Fruit fly (Drosophila melanogaster): Measurements from ENCODE around the gene Dus2.

Dus2 gene

dm6 chrX:14237873-14238394, at the start of gene Dus2, which contains the start of gene Fbxl4:
Gene Dus2 (plus strand): TSS chrX:14237988.
Gene Fbxl4 (minus strand): TSS chrX:14237923.
- peak; percentile 45 for TF ChIP-seq ac (GFP tag; optimal IDR thresholded peaks at IDR 0.05)
- peak; percentile 96 for TF ChIP-seq gem (tag; optimal IDR thresholded peaks at IDR 0.05)
- TF ChIP-seq sqz (GFP tag; optimal IDR thresholded peaks at IDR 0.05), result peak; percentile 74
- peak; percentile 62 for TF ChIP-seq TFAM (GFP tag; optimal IDR thresholded peaks at IDR 0.05)
- TF ChIP-seq CG17385 (GFP tag; optimal IDR thresholded peaks at IDR 0.05), result peak; percentile 81
- TF ChIP-seq Meics (GFP tag; optimal IDR thresholded peaks at IDR 0.05), result peak; percentile 91
- peak; percentile 87 for TF ChIP-seq CG12744 (GFP tag; optimal IDR thresholded peaks at IDR 0.05)
- TF ChIP-seq slbo (GFP tag; IDR thresholded peaks at IDR 0.05), result peak; percentile 96
- TF ChIP-seq CG4854 (GFP tag; optimal IDR thresholded peaks at IDR 0.05), result peak; percentile 89
- TF ChIP-seq CG2120 (GFP tag; optimal IDR thresholded peaks at IDR 0.05), result peak; percentile 96
- TF ChIP-seq scrt (GFP tag; optimal IDR thresholded peaks at IDR 0.05), result peak; percentile 89
- TF ChIP-seq CG12104 (GFP tag; optimal IDR thresholded peaks at IDR 0.05), result peak; percentile 91
- TF ChIP-seq rib (GFP tag; IDR thresholded peaks at IDR 0.05), result 0 out of 2 replicates have a peak, but pooled peaks have one; percentile 60
- peak; percentile 75 for TF ChIP-seq CG6683 (GFP tag; optimal IDR thresholded peaks at IDR 0.05)
- TF ChIP-seq org-1 (GFP tag; optimal IDR thresholded peaks at IDR 0.05), result peak; percentile 81
- peak; percentile 44; the same call in 1 of the 3 replicates for TF ChIP-seq Opbp (GFP tag; IDR thresholded peaks at IDR 0.05; ENCODE audit: partially characterized antibody)
- TF ChIP-seq odd (GFP tag; optimal IDR thresholded peaks at IDR 0.05), result peak; percentile 72
- TF ChIP-seq lola (GFP tag; optimal IDR thresholded peaks at IDR 0.05), result peak in 1 of 3 experiments; percentile 95
- peak; percentile 87 for TF ChIP-seq unpg (GFP tag; optimal IDR thresholded peaks at IDR 0.05)
- TF ChIP-seq CG4617 (GFP tag; optimal IDR thresholded peaks at IDR 0.05; ENCODE audit: borderline replicate concordance), result peak; percentile 76
- peak; percentile 92 for TF ChIP-seq dpn (GFP tag; optimal IDR thresholded peaks at IDR 0.05)
- peak; percentile 77 for TF ChIP-seq CG11398 (GFP tag; optimal IDR thresholded peaks at IDR 0.05)
- peak; percentile 81 for TF ChIP-seq CG11560 (tag; IDR thresholded peaks at IDR 0.05)
- peak; percentile 80 for TF ChIP-seq D19A (tag; optimal IDR thresholded peaks at IDR 0.05)
- peak; percentile 92 for TF ChIP-seq tio (GFP tag; optimal IDR thresholded peaks at IDR 0.05)
- TF ChIP-seq nerfin-2 (GFP tag; IDR thresholded peaks at IDR 0.05; ENCODE audit: partially characterized antibody), result no peak
- peak; percentile 91 for TF ChIP-seq ttk (GFP tag; IDR thresholded peaks at IDR 0.05)
- TF ChIP-seq repo (GFP tag; optimal IDR thresholded peaks at IDR 0.05), result peak; percentile 83
- TF ChIP-seq sens-2 (GFP tag; IDR thresholded peaks at IDR 0.05), result peak; percentile 86
- TF ChIP-seq jigr1 (GFP tag; IDR thresholded peaks at IDR 0.05), result peak; percentile 76
- TF ChIP-seq CG31441 (GFP tag; IDR thresholded peaks at IDR 0.05), result peak; percentile 87
- peak; percentile 42 for TF ChIP-seq stwl (tag; optimal IDR thresholded peaks at IDR 0.05)
- TF ChIP-seq zf30C (GFP tag; optimal IDR thresholded peaks at IDR 0.05), result peak; percentile 74
- TF ChIP-seq Bteb2 (GFP tag; optimal IDR thresholded peaks at IDR 0.05), result peak; percentile 90
- TF ChIP-seq CG31365 (tag; optimal IDR thresholded peaks at IDR 0.05), result peak; percentile 47
- peak; percentile 94 for TF ChIP-seq ind (GFP tag; optimal IDR thresholded peaks at IDR 0.05)
- no peak; the same call in 1 of the 2 replicates for TF ChIP-seq ato (GFP tag; IDR thresholded peaks at IDR 0.05; ENCODE audit: partially characterized antibody)
- TF ChIP-seq br (optimal IDR thresholded peaks at IDR 0.05), result no peak
- TF ChIP-seq Nf-YB (GFP tag; optimal IDR thresholded peaks at IDR 0.05), result peak; percentile 70
- peak; percentile 91 for TF ChIP-seq H15 (GFP tag; IDR thresholded peaks at IDR 0.05)
- TF ChIP-seq CG3281 (GFP tag; optimal IDR thresholded peaks at IDR 0.05), result peak; percentile 89
- peak; percentile 81 for TF ChIP-seq Bdp1 (GFP tag; optimal IDR thresholded peaks at IDR 0.05)
- peak; percentile 86 for TF ChIP-seq CG7357 (GFP tag; IDR thresholded peaks at IDR 0.05)
- peak; percentile 92 to 95 for TF ChIP-seq chif (GFP tag; optimal IDR thresholded peaks at IDR 0.05)
- TF ChIP-seq Dad (GFP tag; optimal IDR thresholded peaks at IDR 0.05), result peak; percentile 87
- peak; percentile 76 for TF ChIP-seq CG1529 (GFP tag; optimal IDR thresholded peaks at IDR 0.05)
- TF ChIP-seq CG6813 (GFP tag; optimal IDR thresholded peaks at IDR 0.05), result peak; percentile 76
- peak; percentile 85 for TF ChIP-seq CG15011 (GFP tag; optimal IDR thresholded peaks at IDR 0.05)
- TF ChIP-seq danr (GFP tag; IDR thresholded peaks at IDR 0.05), result peak; percentile 81
- TF ChIP-seq Atf6 (GFP tag; IDR thresholded peaks at IDR 0.05), result peak; percentile 92

Data from whole organism, embryonic.